Fruit fly (Drosophila melanogaster) whole organism, wandering third instar larva: ENCODE results near the gene Rrp46.

Experiments used
- Hr78 ChIP-seq: fragments of >200 bp; optimal IDR thresholded peaks from 2 replicates; lab custom pipeline; 2017; ENCODE audit warnings: missing biosample characterization, missing genetic modification characterization
- Myc ChIP-seq: fragments of >200 bp; optimal IDR thresholded peaks from 2 replicates; lab custom pipeline; 2017

DNA sequence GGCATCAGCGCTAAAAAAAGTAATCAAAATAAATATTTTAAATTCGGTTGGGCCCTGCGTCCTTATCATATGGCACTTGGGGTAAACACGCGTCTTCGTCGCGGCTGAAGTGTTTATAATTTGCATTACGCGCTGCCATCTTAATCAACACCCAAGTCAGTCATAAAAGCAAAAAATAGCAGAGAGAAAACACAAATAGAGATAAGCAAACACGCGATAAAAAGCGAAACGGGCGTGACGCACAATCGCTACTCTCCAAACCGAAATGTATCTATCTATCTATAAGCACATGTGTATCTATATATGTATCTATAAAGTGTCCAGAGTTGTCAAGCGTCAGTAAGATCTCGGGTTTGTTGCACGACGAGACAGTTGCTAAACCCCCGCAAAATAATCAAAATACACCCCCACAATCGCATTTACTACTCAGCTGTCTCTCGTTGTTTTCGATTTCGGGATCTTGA is 22.2 kb upstream of the Rrp46 start:
- TF ChIP-seq Myc (lab: Kevin White, UChicago) (no peak), Hr78 (GFP tag; lab: Kevin White, UChicago) (no peak)
